Worm (Caenorhabditis elegans): ENCODE data around the gene T28F3.5.
A peak's percentile ranks its signal among the peaks of the same experiment; 100 is the strongest.

The T28F3.5 gene

ce11 chrIV:17268628-17269027, 26.0 kb upstream of the T28F3.5 start (continued):
- no peak for TF ChIP-seq lir-3 (tag; optimal IDR thresholded peaks at IDR 0.05; ENCODE audit: poor library complexity)
- no peak for TF ChIP-seq nhr-76 (tag; optimal IDR thresholded peaks at IDR 0.05)
- peak; percentile 81 for TF ChIP-seq lin-14 (GFP tag; optimal IDR thresholded peaks at IDR 0.05)
- TF ChIP-seq nhr-28 (tag; optimal IDR thresholded peaks at IDR 0.05), result no peak
- TF ChIP-seq unc-98 (GFP tag; IDR thresholded peaks at IDR 0.05), result no peak
- peak; percentile 47 to 71 for TF ChIP-seq efl-1 (optimal IDR thresholded peaks at IDR 0.05)
- peak; percentile 23 to 37 for TF ChIP-seq efl-1 (GFP tag; optimal IDR thresholded peaks at IDR 0.05 in 1 of 2)
- no peak for TF ChIP-seq ceh-8 (GFP tag; optimal IDR thresholded peaks at IDR 0.05)
- peak; percentile 82 for TF ChIP-seq mep-1 (tag; optimal IDR thresholded peaks at IDR 0.05)
- no peak for TF ChIP-seq jun-1 (tag; optimal IDR thresholded peaks at IDR 0.05)
- no peak for TF ChIP-seq aha-1 (tag; optimal IDR thresholded peaks at IDR 0.05)
- no peak for TF ChIP-seq efl-3 (GFP tag; optimal IDR thresholded peaks at IDR 0.05)
- TF ChIP-seq nhr-71 (tag; optimal IDR thresholded peaks at IDR 0.05), result peak; percentile 53
- TF ChIP-seq F16B12.6 (tag; optimal IDR thresholded peaks at IDR 0.05), result peak; percentile 21
- no peak for TF ChIP-seq fkh-8 (tag; optimal IDR thresholded peaks at IDR 0.05)
- TF ChIP-seq unc-86 (tag; optimal IDR thresholded peaks at IDR 0.05), result no peak
- TF ChIP-seq ztf-4 (tag; optimal IDR thresholded peaks at IDR 0.05), result no peak
- no peak for TF ChIP-seq nhr-84 (tag; optimal IDR thresholded peaks at IDR 0.05)
- no peak for TF ChIP-seq zip-4 (GFP tag; optimal IDR thresholded peaks at IDR 0.05)
- no peak for TF ChIP-seq nhr-77 (tag; optimal IDR thresholded peaks at IDR 0.05)
- no peak for TF ChIP-seq lin-15B (tag; optimal IDR thresholded peaks at IDR 0.05)
- no peak for TF ChIP-seq unc-62 (GFP tag; optimal IDR thresholded peaks at IDR 0.05)
- TF ChIP-seq snpc-4 (tag; optimal IDR thresholded peaks at IDR 0.05), result no peak
- TF ChIP-seq mab-9 (GFP tag; IDR thresholded peaks at IDR 0.05), result no peak
- no peak for TF ChIP-seq C34B4.2 (tag; optimal IDR thresholded peaks at IDR 0.05)
- no peak for TF ChIP-seq mdl-1 (tag; optimal IDR thresholded peaks at IDR 0.05)
- TF ChIP-seq mef-2 (tag; optimal IDR thresholded peaks at IDR 0.05), result no peak
- peak; percentile 10 for TF ChIP-seq dsc-1 (tag; optimal IDR thresholded peaks at IDR 0.05)
- TF ChIP-seq ceh-82 (tag; optimal IDR thresholded peaks at IDR 0.05), result peak; percentile 0 to 64 (median 11)
- TF ChIP-seq dpl-1 (GFP tag; optimal IDR thresholded peaks at IDR 0.05), result peak in 1 of 3 experiments; percentile 34
- TF ChIP-seq C04F5.9 (tag; optimal IDR thresholded peaks at IDR 0.05), result no peak
- peak; percentile 1 for TF ChIP-seq nhr-20 (tag; optimal IDR thresholded peaks at IDR 0.05)
- TF ChIP-seq egl-27 (tag; optimal IDR thresholded peaks at IDR 0.05), result no peak
- TF ChIP-seq fos-1 (tag; optimal IDR thresholded peaks at IDR 0.05), result peak; percentile 5

DNA sequence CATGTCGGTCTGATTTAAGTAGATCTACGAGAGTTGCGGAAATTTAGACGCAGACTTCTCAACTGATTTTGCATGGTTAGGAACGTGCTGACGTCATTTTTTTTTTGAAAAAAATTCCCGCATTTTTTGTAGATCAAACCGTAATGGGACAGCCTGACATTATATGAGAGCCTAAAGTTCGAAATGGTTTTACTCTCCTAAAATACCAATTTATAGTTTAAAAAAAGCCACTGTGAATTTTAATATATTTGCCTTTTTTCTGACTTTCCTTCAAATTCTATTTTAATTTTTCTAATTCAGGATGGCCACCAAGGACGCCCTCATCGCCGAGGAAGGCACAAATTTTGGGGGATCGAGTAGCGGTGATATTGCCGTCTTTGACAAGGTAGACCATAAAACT, 25.5 kb upstream of the T28F3.5 start, which contains the start of gene atgp-1:
Gene atgp-1 (plus strand): TSS at position 301 of the 400 bp plus-strand sequence.
- TF ChIP-seq zip-4 (GFP tag; optimal IDR thresholded peaks at IDR 0.05), result no peak
- TF ChIP-seq nhr-85 (tag), result peak; percentile 63

- TF ChIP-seq blmp-1 (tag; optimal IDR thresholded peaks at IDR 0.05) (peak; percentile 12), ztf-11 (tag; optimal IDR thresholded peaks at IDR 0.05) (no peak)
These were observed 24.9 kb upstream of the T28F3.5 start for ce11 chrIV:17269702-17270101.

DNA sequence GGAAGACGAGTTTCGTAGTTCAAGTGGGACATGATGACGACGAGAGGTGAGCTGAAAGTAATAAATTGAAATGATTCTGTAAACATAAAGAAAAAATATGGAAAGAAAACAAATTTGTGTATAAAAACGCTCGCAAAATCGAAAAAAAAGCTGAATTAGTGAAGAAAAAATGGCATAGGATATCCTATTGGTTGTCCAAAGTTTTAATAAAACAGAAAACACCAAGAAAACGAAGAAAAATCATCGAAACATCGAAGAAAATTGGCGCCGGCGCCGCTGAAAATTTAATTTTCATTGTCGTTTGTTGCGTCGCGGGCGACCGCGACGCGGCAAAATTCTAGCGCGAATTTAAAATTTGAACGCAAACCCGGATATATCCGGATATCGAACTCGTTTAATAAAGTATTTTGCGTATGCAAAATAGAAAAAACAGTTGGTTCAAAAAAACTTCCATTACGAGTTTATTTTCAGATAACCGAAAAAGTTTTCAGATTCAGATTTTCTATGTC, 20.9 kb upstream of the T28F3.5 start, which contains the start of gene gln-5:
Gene gln-5 (minus strand): TSS at position 51 of the 509 bp plus-strand sequence.
- TF ChIP-seq tbx-2 (tag; optimal IDR thresholded peaks at IDR 0.05) (no peak), efl-1 (optimal IDR thresholded peaks at IDR 0.05) (peak in 1 of 2 experiments; percentile 29), efl-1 (GFP tag; optimal IDR thresholded peaks at IDR 0.05 in 1 of 2) (peak in 1 of 2 experiments; percentile 31), rnt-1 (tag; optimal IDR thresholded peaks at IDR 0.05) (no peak), C16A3.4 (tag; optimal IDR thresholded peaks at IDR 0.05) (no peak)
